Worm (Caenorhabditis elegans): Measurements from ENCODE around the gene pes-9.
A peak's percentile ranks its signal among the peaks of the same experiment; 100 is the strongest.

pes-9 gene

DNA sequence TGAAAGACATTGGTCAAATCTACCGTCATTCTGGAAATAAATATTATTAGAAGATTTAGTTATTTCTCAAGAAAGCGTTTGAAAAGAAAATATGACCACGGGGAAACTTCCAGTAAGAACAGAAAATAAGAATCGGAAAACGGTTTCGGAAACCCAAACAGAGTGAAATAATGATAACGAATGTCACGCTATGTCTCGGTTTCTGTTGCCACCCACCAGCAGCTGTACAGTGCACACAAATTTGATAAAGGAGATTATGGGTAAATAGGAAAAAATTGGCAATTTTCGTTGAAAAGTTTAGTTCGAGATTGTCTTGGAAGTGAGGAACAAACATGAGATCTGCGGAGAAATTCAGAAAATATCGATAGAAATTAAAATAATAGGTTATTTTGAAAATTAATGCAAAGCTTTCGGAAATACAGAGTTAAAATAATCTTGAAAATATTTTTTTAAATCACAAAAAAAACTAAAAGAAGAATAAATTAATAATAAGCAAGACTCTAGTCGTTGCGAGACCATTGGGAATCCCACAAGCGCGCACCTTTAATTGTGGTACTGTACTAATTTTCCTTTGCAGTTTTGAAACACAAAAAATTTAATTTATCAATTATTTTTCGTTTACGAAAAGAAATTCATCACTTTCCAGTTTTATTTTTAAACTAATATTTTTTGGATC is at the start of gene pes-9:
Gene pes-9, minus strand, starts transcription at position 30 of the 676 bp plus-strand sequence.
- TF ChIP-seq cog-1 (tag; optimal IDR thresholded peaks at IDR 0.05) (no peak), ztf-23 (GFP tag; IDR thresholded peaks at IDR 0.05) (no peak), klf-2 (GFP tag; conservative IDR thresholded peaks at IDR 0.05) (no peak), ref-1 (GFP tag; conservative IDR thresholded peaks at IDR 0.05) (no peak), T22C8.4 (GFP tag; IDR thresholded peaks at IDR 0.05) (no peak), tab-1 (GFP tag; IDR thresholded peaks at IDR 0.05) (no peak)

DNA sequence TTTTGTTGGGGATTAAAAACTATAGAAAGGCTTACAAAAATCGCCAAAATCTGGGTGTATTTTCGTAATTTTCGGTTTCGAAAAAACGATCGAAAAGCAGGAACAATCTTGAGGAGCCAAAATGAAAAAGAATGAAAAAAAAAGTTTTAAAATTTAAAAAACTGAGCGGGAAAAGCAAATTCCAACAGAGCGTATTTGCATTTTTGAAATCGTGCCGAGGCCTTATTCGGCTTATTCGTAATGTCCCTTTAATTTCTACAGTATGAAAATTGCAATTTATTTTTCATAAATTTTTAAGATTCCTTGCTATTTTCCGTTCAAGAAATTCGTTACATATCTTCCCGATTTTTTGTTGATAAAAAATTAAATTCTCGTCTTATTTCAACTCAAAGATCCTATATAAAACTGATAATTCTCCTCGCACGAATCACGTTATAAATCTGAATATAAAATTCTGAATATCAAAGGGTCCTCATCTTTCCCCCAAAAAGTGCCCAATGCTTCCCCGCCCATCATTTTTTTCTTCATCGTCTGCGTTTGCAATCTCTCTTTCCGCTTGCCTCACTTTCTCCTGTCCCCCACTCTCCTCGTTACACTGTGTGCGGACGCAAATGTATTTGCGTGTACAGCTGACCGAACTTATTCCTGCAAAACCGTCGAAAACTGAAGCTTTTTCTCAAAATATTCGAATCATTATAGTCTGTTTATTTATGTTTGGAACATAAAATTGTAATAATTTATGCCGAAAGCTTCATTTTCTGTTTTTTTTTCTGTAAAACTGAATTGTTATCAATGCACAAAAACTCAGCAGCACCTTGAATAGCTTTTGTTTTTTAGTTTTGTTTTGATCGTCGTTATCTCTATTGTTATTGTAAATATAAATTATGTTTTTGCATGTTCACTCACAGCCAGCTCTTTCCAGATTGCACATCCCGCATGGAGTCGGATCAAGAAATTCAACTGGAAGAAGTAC is 49.3 kb upstream of the pes-9 start, which contains the start of the genes rfc-1 and pmp-3:
Gene rfc-1, minus strand, starts transcription at position 163 of the 973 bp plus-strand sequence.
Gene pmp-3, plus strand, starts transcription at position 923 of the 973 bp plus-strand sequence.
- no peak for TF ChIP-seq tab-1 (GFP tag; IDR thresholded peaks at IDR 0.05)
- no peak for TF ChIP-seq ref-1 (GFP tag; conservative IDR thresholded peaks at IDR 0.05)
- TF ChIP-seq flt-1 (GFP tag; IDR thresholded peaks at IDR 0.05): 0 out of 2 replicates have a peak, but pooled peaks have one; percentile 38

DNA sequence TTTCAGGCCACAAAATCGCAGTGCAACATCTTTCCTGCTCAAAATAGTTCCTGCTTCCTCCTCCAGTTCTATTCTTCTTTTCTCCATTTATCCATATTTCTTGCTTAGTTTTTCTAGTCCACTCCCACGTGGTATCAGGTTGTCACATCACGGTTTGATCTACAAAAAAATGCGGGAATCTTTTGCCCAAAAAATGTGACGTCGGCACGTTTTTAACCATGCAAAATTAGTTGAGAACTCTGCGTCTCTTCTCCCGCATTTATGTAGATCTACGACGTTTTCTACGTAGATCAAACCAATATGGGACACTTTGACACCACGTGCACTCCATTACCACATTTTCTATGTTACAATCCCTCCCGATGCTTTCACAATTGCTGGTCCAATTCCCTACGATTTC is 45.2 kb upstream of the pes-9 start:
- TF ChIP-seq T22C8.4 (GFP tag; IDR thresholded peaks at IDR 0.05): no peak
- TF ChIP-seq ztf-23 (GFP tag; IDR thresholded peaks at IDR 0.05): no peak
- TF ChIP-seq cog-1 (tag; optimal IDR thresholded peaks at IDR 0.05): no peak
- no peak for TF ChIP-seq ztf-29 (GFP tag; IDR thresholded peaks at IDR 0.05)
- TF ChIP-seq flt-1 (GFP tag; IDR thresholded peaks at IDR 0.05): no peak
- TF ChIP-seq klf-2 (GFP tag; conservative IDR thresholded peaks at IDR 0.05): no peak
- no peak for TF ChIP-seq med-1 (GFP tag; optimal IDR thresholded peaks at IDR 0.05; ENCODE audit: insufficient read depth)
- TF ChIP-seq ref-1 (GFP tag; conservative IDR thresholded peaks at IDR 0.05): no peak
- TF ChIP-seq tab-1 (GFP tag; IDR thresholded peaks at IDR 0.05): no peak

DNA sequence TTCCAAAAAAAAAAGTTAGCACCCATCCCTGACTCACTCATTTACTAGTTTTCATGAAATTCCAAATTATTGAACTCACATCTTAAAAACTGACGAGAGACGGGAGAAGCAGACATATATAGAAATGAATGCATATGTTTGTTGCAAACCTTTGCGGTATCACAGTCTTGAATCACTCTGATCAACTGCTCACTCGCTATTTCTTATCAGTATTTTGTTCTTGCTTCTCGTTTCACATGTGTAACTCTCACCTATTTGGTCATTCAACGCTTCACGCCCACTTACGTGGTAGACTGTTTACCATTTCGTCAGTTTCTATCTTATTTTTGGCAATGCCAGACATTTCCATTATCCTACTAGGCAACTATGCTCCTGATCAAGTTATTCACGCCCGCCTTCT is 43.9 kb upstream of the pes-9 start, which contains the start of gene C54G10.1:
Gene C54G10.1, plus strand, starts transcription at position 333 of the 400 bp plus-strand sequence.
- no peak for TF ChIP-seq med-1 (GFP tag; optimal IDR thresholded peaks at IDR 0.05; ENCODE audit: insufficient read depth)
- TF ChIP-seq tab-1 (GFP tag; IDR thresholded peaks at IDR 0.05): no peak
- no peak for TF ChIP-seq cog-1 (tag; optimal IDR thresholded peaks at IDR 0.05)
- TF ChIP-seq T22C8.4 (GFP tag; IDR thresholded peaks at IDR 0.05): no peak
- TF ChIP-seq ztf-23 (GFP tag; IDR thresholded peaks at IDR 0.05): no peak
- TF ChIP-seq ref-1 (GFP tag; conservative IDR thresholded peaks at IDR 0.05): no peak
- no peak for TF ChIP-seq klf-2 (GFP tag; conservative IDR thresholded peaks at IDR 0.05)
- no peak for TF ChIP-seq ztf-29 (GFP tag; IDR thresholded peaks at IDR 0.05)
- no peak for TF ChIP-seq flt-1 (GFP tag; IDR thresholded peaks at IDR 0.05)

DNA sequence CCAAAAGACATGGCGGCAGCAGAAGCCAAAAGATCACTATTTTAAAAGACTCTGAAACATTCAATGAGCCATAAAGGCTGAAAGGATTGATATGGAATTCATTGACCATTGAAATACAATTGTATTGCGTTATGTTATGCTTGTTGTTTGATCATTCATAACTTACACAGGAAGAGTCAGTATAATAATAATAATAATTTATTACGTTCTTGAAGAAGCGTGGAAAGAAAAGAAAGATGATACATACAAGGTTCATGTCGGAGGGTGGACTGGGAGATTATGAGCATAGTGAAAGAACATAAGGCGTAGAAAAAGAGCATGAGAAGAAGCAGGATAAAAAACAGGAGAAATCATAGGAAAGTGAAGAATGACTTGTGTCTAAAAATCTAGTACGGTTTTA is 43.2 kb upstream of the pes-9 start, which contains the start of gene F43D2.7:
Gene F43D2.7, minus strand, starts transcription at position 101 of the 400 bp plus-strand sequence.
- TF ChIP-seq ref-1 (GFP tag; conservative IDR thresholded peaks at IDR 0.05) (no peak), T22C8.4 (GFP tag; IDR thresholded peaks at IDR 0.05) (no peak), ztf-29 (GFP tag; IDR thresholded peaks at IDR 0.05) (no peak), klf-2 (GFP tag; conservative IDR thresholded peaks at IDR 0.05) (no peak), cog-1 (tag; optimal IDR thresholded peaks at IDR 0.05) (no peak), ztf-23 (GFP tag; IDR thresholded peaks at IDR 0.05) (no peak), med-1 (GFP tag; optimal IDR thresholded peaks at IDR 0.05; ENCODE audit: insufficient read depth) (no peak), tab-1 (GFP tag; IDR thresholded peaks at IDR 0.05) (no peak), flt-1 (GFP tag; IDR thresholded peaks at IDR 0.05) (no peak)

DNA sequence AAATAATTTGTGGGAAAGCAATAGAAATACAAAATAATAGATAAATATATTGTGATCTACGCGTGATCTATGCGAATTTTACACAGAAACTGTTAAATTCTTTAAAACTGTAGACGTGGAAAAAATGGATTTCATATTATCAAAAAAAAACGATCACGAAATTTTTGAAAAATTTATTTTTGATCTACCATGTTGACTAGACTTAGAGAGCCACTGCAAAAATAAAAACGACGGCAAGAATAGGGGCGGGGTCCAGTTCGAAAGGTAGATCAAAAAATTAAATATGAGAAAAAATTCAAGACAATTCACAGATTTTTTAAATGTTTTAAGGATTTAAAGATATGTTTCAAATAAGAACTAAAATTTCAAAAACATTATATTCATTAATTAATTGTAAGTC is 41.2 kb upstream of the pes-9 start:
- TF ChIP-seq med-1 (GFP tag; optimal IDR thresholded peaks at IDR 0.05; ENCODE audit: insufficient read depth): no peak

DNA sequence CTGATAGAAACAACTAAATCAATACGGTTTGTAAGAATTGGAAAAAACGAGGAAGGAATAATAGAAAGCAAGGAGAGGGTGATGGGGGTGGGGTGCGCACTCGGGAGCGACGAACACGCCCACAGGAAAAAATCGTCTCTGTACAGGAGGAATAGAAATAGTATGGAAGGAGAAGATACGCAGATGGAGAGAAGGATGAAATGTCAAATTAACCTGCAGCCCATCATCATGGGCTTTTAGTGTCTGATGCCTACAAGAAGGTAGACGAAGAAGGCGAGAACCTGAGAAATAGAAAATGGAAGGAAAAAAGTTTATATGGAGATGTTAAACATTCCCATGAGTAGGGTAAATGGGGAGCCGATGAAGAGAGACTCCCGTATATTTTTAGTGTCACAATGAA is 38.3 kb upstream of the pes-9 start, which contains the start of gene F43D2.6:
Gene F43D2.6, minus strand, starts transcription at position 62 of the 400 bp plus-strand sequence.
- TF ChIP-seq klf-2 (GFP tag; conservative IDR thresholded peaks at IDR 0.05) (no peak), ztf-29 (GFP tag; IDR thresholded peaks at IDR 0.05) (no peak), cog-1 (tag; optimal IDR thresholded peaks at IDR 0.05) (no peak), med-1 (GFP tag; optimal IDR thresholded peaks at IDR 0.05; ENCODE audit: insufficient read depth) (no peak), ref-1 (GFP tag; conservative IDR thresholded peaks at IDR 0.05) (no peak)

DNA sequence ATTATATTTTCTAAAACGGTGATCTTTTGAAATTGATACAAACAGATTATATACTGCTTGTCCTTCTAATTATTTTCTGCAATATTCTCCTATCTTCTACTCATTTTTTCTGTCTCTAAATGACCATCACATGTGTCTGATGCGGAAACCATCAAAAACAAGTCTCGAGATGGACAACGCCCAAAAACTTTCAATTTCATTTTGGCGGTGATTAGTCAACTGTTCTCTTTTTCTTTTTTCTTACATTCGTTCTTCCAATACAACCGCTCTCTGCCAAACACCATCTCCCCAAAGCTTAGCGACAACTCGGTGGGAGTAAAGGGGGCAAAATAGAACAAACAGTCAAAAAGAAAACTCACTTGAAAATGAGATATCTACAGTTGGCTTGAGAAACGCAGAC is 36.5 kb upstream of the pes-9 start:
- TF ChIP-seq ref-1 (GFP tag; conservative IDR thresholded peaks at IDR 0.05) (no peak), tab-1 (GFP tag; IDR thresholded peaks at IDR 0.05) (no peak), med-1 (GFP tag; optimal IDR thresholded peaks at IDR 0.05; ENCODE audit: insufficient read depth) (no peak), cog-1 (tag; optimal IDR thresholded peaks at IDR 0.05) (no peak), ztf-23 (GFP tag; IDR thresholded peaks at IDR 0.05) (no peak), T22C8.4 (GFP tag; IDR thresholded peaks at IDR 0.05) (no peak), klf-2 (GFP tag; conservative IDR thresholded peaks at IDR 0.05) (no peak), ztf-29 (GFP tag; IDR thresholded peaks at IDR 0.05) (no peak)

DNA sequence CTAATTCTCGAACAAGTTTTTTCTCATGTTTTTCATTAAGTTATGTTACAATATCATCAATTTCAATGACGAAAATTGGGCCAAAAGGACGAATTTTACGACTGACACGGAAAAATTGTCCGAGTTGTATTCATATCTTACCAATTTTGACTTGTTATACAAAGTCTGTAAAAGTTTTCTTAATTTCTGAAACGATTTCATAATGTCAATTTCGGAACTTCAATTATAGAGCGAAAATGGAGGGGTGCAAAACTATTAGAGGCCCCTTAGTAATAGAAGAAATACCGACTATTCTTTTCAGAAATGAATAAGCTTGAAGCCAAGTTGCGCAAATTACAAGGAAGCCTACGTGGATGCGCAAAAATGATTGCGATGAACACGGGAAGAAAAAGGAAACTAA is 34.8 kb upstream of the pes-9 start, which contains the start of gene F43D2.3:
Gene F43D2.3, plus strand, starts transcription at position 301 of the 400 bp plus-strand sequence.
- TF ChIP-seq cog-1 (tag; optimal IDR thresholded peaks at IDR 0.05) (no peak), ref-1 (GFP tag; conservative IDR thresholded peaks at IDR 0.05) (no peak), ztf-23 (GFP tag; IDR thresholded peaks at IDR 0.05) (no peak), tab-1 (GFP tag; IDR thresholded peaks at IDR 0.05) (no peak), flt-1 (GFP tag; IDR thresholded peaks at IDR 0.05) (no peak), ztf-29 (GFP tag; IDR thresholded peaks at IDR 0.05) (no peak), klf-2 (GFP tag; conservative IDR thresholded peaks at IDR 0.05) (no peak), med-1 (GFP tag; optimal IDR thresholded peaks at IDR 0.05; ENCODE audit: insufficient read depth) (no peak), T22C8.4 (GFP tag; IDR thresholded peaks at IDR 0.05) (no peak)
